Worm (Caenorhabditis elegans) whole organism, late embryonic: ENCODE data around the gene R09H10.1.

Experiments
- ceh-18 ChIP-seq: sonication (generic microtip); optimal IDR thresholded peaks from 2 replicates; lab custom pipeline; 2016; ENCODE audit warnings: missing genetic modification characterization, missing compliant biosample characterization
- ceh-19 ChIP-seq: fragments of 200-800 bp; sonication (Bioruptor generic); optimal IDR thresholded peaks from 2 replicates; lab custom pipeline; 2018; ENCODE audit warnings: mild to moderate bottlenecking, missing genetic modification characterization, missing compliant biosample characterization
- ceh-9 ChIP-seq: sonication (generic microtip); optimal IDR thresholded peaks from 2 replicates; lab custom pipeline; 2016; ENCODE audit warnings: mild to moderate bottlenecking, missing genetic modification characterization, inconsistent platforms, missing compliant biosample characterization
- pag-3 ChIP-seq: sonication (generic microtip); optimal IDR thresholded peaks from 2 replicates; lab custom pipeline; 2016; ENCODE audit warnings: missing compliant biosample characterization, missing genetic modification characterization, borderline replicate concordance
- pha-2 ChIP-seq: sonication (generic microtip); optimal IDR thresholded peaks from 2 replicates; lab custom pipeline; 2017; ENCODE audit warnings: mild to moderate bottlenecking, missing genetic modification characterization, missing compliant biosample characterization
- pha-4 ChIP-seq: fragments of 150-350 bp; optimal IDR thresholded peaks from 2 replicates; lab custom pipeline; 2018; ENCODE audit warnings: missing biosample characterization, missing genetic modification reagents, missing genetic modification characterization
- unc-55 ChIP-seq: sonication (generic microtip); optimal IDR thresholded peaks from 2 replicates; lab custom pipeline; 2017; ENCODE audit warnings: missing biosample characterization, missing genetic modification reagents, missing genetic modification characterization

ce11 chrIV:10573471-10573870, 26.6 kb upstream of the R09H10.1 start:
- TF ChIP-seq pag-3 (tag; lab: Kevin White, UChicago): no peak
- no peak for TF ChIP-seq ceh-19 (GFP tag; lab: Kevin White, UChicago)
- no peak for TF ChIP-seq unc-55 (GFP tag; lab: Kevin White, UChicago)
- TF ChIP-seq ceh-18 (tag; lab: Kevin White, UChicago): no peak
- no peak for TF ChIP-seq ceh-9
- no peak for TF ChIP-seq pha-4 (tag; lab: Kevin White, UChicago)
- no peak for TF ChIP-seq pha-2 (tag; lab: Kevin White, UChicago)
